Worm (Caenorhabditis elegans) whole organism, late embryonic: ENCODE measurements around the gene ani-1.

ENCODE experiments used
- Y22D7AL.16 ChIP-seq: sonication (generic microtip); optimal IDR thresholded peaks from 2 replicates; lab custom pipeline; 2016; ENCODE audit warnings: missing genetic modification characterization, missing compliant biosample characterization
- ahr-1 ChIP-seq: sonication (generic microtip); optimal IDR thresholded peaks from 2 replicates; lab custom pipeline; 2016; ENCODE audit warnings: missing genetic modification characterization, missing compliant biosample characterization
- ama-1 ChIP-seq: fragments of 150-350 bp; optimal IDR thresholded peaks from 2 replicates; lab custom pipeline; 2014
- ceh-18 ChIP-seq: sonication (generic microtip); optimal IDR thresholded peaks from 2 replicates; lab custom pipeline; 2016; ENCODE audit warnings: missing genetic modification characterization, missing compliant biosample characterization
- ceh-2 ChIP-seq: sonication (generic microtip); optimal IDR thresholded peaks from 2 replicates; lab custom pipeline; 2016; ENCODE audit warnings: missing genotype, missing genetic modification characterization, missing compliant biosample characterization
- ceh-22 ChIP-seq: sonication (generic microtip); optimal IDR thresholded peaks from 2 replicates; lab custom pipeline; 2017; ENCODE audit warnings: missing biosample characterization, missing genetic modification characterization
- ceh-30 ChIP-seq: fragments of 150-350 bp; optimal IDR thresholded peaks from 2 replicates; lab custom pipeline; 2014; ENCODE audit warnings: missing biosample characterization, missing genetic modification characterization
- ceh-31 ChIP-seq: sonication (generic microtip); optimal IDR thresholded peaks from 2 replicates; lab custom pipeline; 2016; ENCODE audit warnings: missing genetic modification characterization, missing compliant biosample characterization
- che-1 ChIP-seq: sonication (generic microtip); optimal IDR thresholded peaks from 2 replicates; lab custom pipeline; 2016; ENCODE audit warnings: mild to moderate bottlenecking, missing genetic modification characterization, missing compliant biosample characterization
- dve-1 ChIP-seq: sonication (generic microtip); optimal IDR thresholded peaks from 2 replicates; lab custom pipeline; 2017; ENCODE audit warnings: antibody characterized with exemption, mild to moderate bottlenecking, missing genetic modification characterization, missing compliant biosample characterization
- ets-4 ChIP-seq: sonication (generic microtip); optimal IDR thresholded peaks from 2 replicates; lab custom pipeline; 2016; ENCODE audit warnings: missing genetic modification characterization, missing compliant biosample characterization
- eyg-1 ChIP-seq: sonication (generic microtip); optimal IDR thresholded peaks from 2 replicates; lab custom pipeline; 2016; ENCODE audit warnings: missing genotype, missing genetic modification characterization, missing compliant biosample characterization
- hlh-30 ChIP-seq: sonication (generic microtip); optimal IDR thresholded peaks from 2 replicates; lab custom pipeline; 2017; ENCODE audit warnings: antibody characterized with exemption, missing genetic modification characterization, missing compliant biosample characterization; ENCODE audit not compliant: insufficient read depth
- hlh-6 ChIP-seq: sonication (generic microtip); optimal IDR thresholded peaks from 2 replicates; lab custom pipeline; 2016; ENCODE audit warnings: missing genotype, missing genetic modification characterization, missing compliant biosample characterization
- hlh-8 ChIP-seq: sonication (generic microtip); optimal IDR thresholded peaks from 2 replicates; lab custom pipeline; 2016; ENCODE audit warnings: missing genotype, missing genetic modification characterization, missing compliant biosample characterization
- lim-6 ChIP-seq: sonication (generic microtip); optimal IDR thresholded peaks from 2 replicates; lab custom pipeline; 2016; ENCODE audit warnings: missing genetic modification characterization, missing compliant biosample characterization
- madf-2 ChIP-seq: sonication (generic microtip); optimal IDR thresholded peaks from 2 replicates; lab custom pipeline; 2017; ENCODE audit warnings: missing genetic modification characterization, missing compliant biosample characterization
- mec-3 ChIP-seq: sonication (generic microtip); optimal IDR thresholded peaks from 2 replicates; lab custom pipeline; 2016; ENCODE audit warnings: borderline replicate concordance, missing genetic modification characterization, missing compliant biosample characterization
- nfya-1 ChIP-seq: sonication (generic microtip); optimal IDR thresholded peaks from 2 replicates; lab custom pipeline; 2017; ENCODE audit warnings: missing genetic modification characterization, mild to moderate bottlenecking, missing compliant biosample characterization, antibody characterized with exemption, moderate library complexity
- nhr-11 ChIP-seq: fragments of 150-350 bp; optimal IDR thresholded peaks from 2 replicates; lab custom pipeline; 2014; ENCODE audit warnings: missing biosample characterization, missing genetic modification characterization
- nhr-232 ChIP-seq: sonication (generic microtip); optimal IDR thresholded peaks from 2 replicates; lab custom pipeline; 2016; ENCODE audit warnings: missing genetic modification characterization, missing compliant biosample characterization
- npax-4 ChIP-seq: sonication (generic microtip); optimal IDR thresholded peaks from 2 replicates; lab custom pipeline; 2016; ENCODE audit warnings: missing genetic modification characterization, missing compliant biosample characterization
- pag-3 ChIP-seq: sonication (generic microtip); optimal IDR thresholded peaks from 2 replicates; lab custom pipeline; 2016; ENCODE audit warnings: missing compliant biosample characterization, missing genetic modification characterization, borderline replicate concordance
- pax-1 ChIP-seq: fragments of 150-350 bp; optimal IDR thresholded peaks from 2 replicates; lab custom pipeline; 2014; ENCODE audit warnings: missing biosample characterization, missing genetic modification characterization
- pha-4 ChIP-seq: fragments of 150-350 bp; optimal IDR thresholded peaks from 2 replicates; lab custom pipeline; 2018; ENCODE audit warnings: missing biosample characterization, missing genetic modification reagents, missing genetic modification characterization
- pqm-1 ChIP-seq: sonication (generic microtip); optimal IDR thresholded peaks from 2 replicates; lab custom pipeline; 2016; ENCODE audit warnings: missing genetic modification characterization, missing compliant biosample characterization
- pros-1 ChIP-seq: fragments of 150-350 bp; optimal IDR thresholded peaks from 2 replicates; lab custom pipeline; 2014; ENCODE audit warnings: missing biosample characterization, missing genetic modification reagents, missing genetic modification characterization
- ref-2 ChIP-seq: sonication (generic microtip); optimal IDR thresholded peaks from 2 replicates; lab custom pipeline; 2016; ENCODE audit warnings: missing genetic modification characterization, missing compliant biosample characterization
- rnt-1 ChIP-seq: sonication (generic microtip); optimal IDR thresholded peaks from 2 replicates; lab custom pipeline; 2016; ENCODE audit warnings: missing genetic modification characterization, missing compliant biosample characterization
- syd-9 ChIP-seq: sonication (generic microtip); optimal IDR thresholded peaks from 2 replicates; lab custom pipeline; 2016; ENCODE audit warnings: mild to moderate bottlenecking, missing genetic modification characterization, moderate library complexity, missing compliant biosample characterization
- ttx-3 ChIP-seq: sonication (generic microtip); optimal IDR thresholded peaks from 2 replicates; lab custom pipeline; 2016; ENCODE audit warnings: missing genetic modification reagents, missing genetic modification characterization, missing compliant biosample characterization
- unc-3 ChIP-seq, 2 experiments: fragments of 200-800 bp in 1 of 2; sonication (Bioruptor generic) in 1 of 2; sonication (generic microtip) in 1 of 2; conservative IDR thresholded peaks in 1 of 2; optimal IDR thresholded peaks in 1 of 2; 2 replicates each; pipeline versions ENCODE4 v1.3.6 to Lab custom; 2016 to 2022; ENCODE audit warnings: missing compliant biosample characterization in 2 of 2, missing genetic modification characterization in 2 of 2, missing genetic modification reagents in 1 of 2
- ztf-16 ChIP-seq: sonication (generic microtip); optimal IDR thresholded peaks from 2 replicates; lab custom pipeline; 2017; ENCODE audit warnings: missing genetic modification characterization, missing compliant biosample characterization

The ani-1 gene

DNA sequence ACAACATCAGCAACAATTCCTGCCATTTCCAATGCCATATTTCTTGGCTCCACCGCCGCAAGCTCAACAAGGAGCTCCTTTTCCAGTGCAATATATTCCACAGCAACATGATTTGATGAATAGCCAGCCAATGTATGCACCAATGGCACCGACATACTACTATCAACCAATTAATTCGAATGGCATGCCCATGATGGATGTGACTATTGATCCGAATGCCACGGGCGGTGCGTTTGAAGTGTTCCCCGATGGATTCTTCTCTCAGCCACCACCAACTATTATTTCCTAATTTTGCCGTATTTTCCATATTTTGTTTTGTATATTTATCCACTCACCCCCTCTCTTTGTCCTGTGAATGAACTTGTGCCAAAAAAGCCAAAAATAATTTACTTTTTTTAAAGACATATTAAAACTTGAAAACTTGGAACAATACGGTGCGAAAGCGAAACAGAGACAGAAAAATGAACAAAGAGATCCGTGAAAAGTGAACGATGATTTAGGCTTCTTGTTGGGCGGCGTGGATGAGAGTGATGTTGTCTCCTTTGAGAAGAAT is 24.3 kb downstream of the ani-1 start (continued):
- TF ChIP-seq Y22D7AL.16 (no peak), ceh-31 (no peak), pha-4 (tag; lab: Kevin White, UChicago) (no peak), pqm-1 (tag; lab: Kevin White, UChicago) (no peak), nhr-232 (tag; lab: Kevin White, UChicago) (no peak)

DNA sequence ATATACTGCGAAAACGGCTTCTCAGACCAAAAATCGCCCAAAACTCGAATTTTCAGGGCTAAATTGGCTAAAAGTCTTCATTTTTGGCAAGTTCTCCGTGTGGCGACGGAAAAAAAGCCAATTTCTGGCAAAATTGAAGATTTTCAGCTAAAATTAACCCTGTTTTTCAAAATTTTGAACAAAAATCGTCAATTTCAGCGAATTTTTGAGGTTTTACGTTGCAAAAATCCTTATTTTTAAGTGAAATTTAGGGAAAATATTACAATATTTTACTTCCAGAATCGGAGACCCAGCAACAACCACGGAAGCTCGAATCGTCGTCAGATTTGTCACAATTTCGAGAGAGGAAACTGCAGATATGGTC is 24.9 kb downstream of the ani-1 start:
- TF ChIP-seq ceh-31 (no peak), eyg-1 (tag; lab: Kevin White, UChicago) (no peak), ceh-2 (tag; lab: Kevin White, UChicago) (no peak), nhr-232 (tag; lab: Kevin White, UChicago) (no peak), mec-3 (tag; lab: Kevin White, UChicago) (no peak), ztf-16 (tag; lab: Kevin White, UChicago) (no peak), npax-4 (tag; lab: Kevin White, UChicago) (no peak), pros-1 (tag; lab: Kevin White, UChicago) (no peak), hlh-8 (tag; lab: Kevin White, UChicago) (no peak), pag-3 (tag; lab: Kevin White, UChicago) (no peak), dve-1 (tag; lab: Kevin White, UChicago) (no peak), hlh-30 (tag; lab: Kevin White, UChicago) (no peak), nfya-1 (no peak)
- TF ChIP-seq, all 69 proteins: peak for 0

DNA sequence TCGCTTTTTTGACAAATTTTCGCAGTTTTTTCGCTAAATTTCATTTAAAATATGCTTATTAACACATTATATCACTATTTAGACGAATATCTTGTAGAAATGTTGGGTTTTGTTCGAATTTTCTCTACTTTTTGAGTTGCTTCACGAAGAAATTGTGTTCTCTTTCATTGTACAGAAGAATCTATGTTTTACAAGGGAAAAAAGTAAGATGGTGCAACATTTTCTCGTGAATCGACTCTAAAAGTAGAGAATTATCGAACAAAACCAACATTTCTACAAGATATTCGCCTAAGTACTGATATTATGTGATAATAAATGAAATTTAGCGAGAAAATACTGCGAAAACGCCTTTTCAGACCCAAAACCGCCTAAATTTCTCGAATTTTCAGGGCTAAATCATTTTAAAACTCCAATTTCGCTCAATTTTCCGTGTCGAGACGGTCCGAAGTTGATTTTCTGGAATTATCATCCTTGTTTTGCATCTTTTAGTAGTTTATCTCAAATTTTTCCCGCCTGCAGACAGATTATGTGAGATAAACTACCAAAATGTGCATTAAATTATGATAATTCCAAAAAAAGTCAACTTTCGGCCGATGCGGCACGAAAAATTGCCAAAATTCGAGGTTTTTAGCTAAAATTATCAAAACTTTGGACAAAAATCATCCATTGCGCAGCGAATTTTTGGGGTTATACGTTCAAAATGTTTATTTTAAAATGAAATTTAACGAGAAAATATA is 25.5 kb downstream of the ani-1 start:
- TF ChIP-seq hlh-30 (tag; lab: Kevin White, UChicago) (no peak), ref-2 (tag; lab: Kevin White, UChicago) (no peak), ceh-22 (tag; lab: Kevin White, UChicago) (no peak), ceh-30 (tag; lab: Kevin White, UChicago) (no peak), madf-2 (tag; lab: Kevin White, UChicago) (no peak), ttx-3 (tag; lab: Kevin White, UChicago) (no peak), nhr-11 (tag; lab: Kevin White, UChicago) (no peak), ztf-16 (tag; lab: Kevin White, UChicago) (no peak), ets-4 (tag; lab: Kevin White, UChicago) (no peak), che-1 (tag; lab: Kevin White, UChicago) (no peak)

DNA sequence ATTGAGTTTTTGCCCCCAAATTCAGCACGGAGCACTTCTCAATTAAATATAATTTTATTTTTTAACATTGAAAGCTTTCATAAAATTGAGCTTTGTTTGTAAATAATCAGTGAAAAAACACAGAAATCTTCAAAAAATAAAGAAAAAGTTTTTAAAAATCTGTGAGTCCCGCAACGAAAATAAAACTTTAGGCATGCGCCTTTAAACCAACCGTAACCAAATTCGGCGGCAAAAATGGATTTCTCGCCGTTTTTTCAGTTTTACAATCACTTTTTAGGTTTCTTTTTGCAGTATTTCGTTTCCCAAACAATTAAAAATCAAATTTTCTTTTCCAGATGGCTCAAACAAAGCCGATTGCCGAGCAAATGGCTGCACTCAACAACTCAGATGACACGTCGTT is 26.6 kb downstream of the ani-1 start, which contains the start of gene pie-1:
pie-1 (plus strand) TSS at position 336 of the 400 bp plus-strand sequence.
- no peak for TF ChIP-seq ama-1
- TF ChIP-seq syd-9 (tag; lab: Kevin White, UChicago): no peak
- TF ChIP-seq eyg-1 (tag; lab: Kevin White, UChicago): no peak
- TF ChIP-seq hlh-8 (tag; lab: Kevin White, UChicago): no peak
- no peak for TF ChIP-seq hlh-6
- TF ChIP-seq lim-6: no peak
- no peak for TF ChIP-seq pag-3 (tag; lab: Kevin White, UChicago)
- TF ChIP-seq pros-1 (tag; lab: Kevin White, UChicago): no peak
- no peak for TF ChIP-seq mec-3 (tag; lab: Kevin White, UChicago)
- TF ChIP-seq unc-3 (GFP tag; conservative IDR thresholded peaks at IDR 0.05; lab: Robert Waterston, UW): no peak
- no peak for TF ChIP-seq unc-3 (tag; optimal IDR thresholded peaks at IDR 0.05; lab: Kevin White, UChicago)
- no peak for TF ChIP-seq nhr-232 (tag; lab: Kevin White, UChicago)
- TF ChIP-seq pax-1: no peak
- no peak for TF ChIP-seq ceh-18 (tag; lab: Kevin White, UChicago)

DNA sequence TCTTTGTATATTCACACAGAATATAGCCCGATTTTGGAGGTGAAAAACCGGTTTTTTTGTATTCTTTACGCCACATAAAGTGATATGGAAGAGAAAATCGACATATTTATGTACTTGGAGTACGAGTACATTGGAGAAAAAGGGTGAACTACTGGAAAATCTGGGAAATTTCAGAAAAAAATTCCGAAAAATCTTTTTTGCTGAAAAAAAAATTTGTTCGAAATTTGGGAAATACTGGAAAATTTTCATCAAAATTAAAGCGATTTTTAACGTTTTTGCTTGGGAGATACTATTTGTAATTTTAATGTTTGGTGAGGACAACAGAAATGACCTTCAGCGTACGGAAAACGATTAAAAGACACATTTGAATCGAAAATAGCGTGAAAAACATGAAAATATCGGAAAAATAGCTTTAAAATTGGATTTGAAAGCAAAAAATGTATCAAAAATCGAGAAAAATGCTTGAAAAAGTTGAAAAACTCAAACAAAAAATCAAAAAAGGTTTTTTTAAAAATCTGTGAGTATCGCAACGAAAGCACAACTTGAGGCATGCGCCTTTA is 27.2 kb downstream of the ani-1 start:
- TF ChIP-seq rnt-1 (tag; lab: Kevin White, UChicago) (no peak), ahr-1 (tag; lab: Kevin White, UChicago) (no peak)
